Worm (Caenorhabditis elegans): ENCODE results near the gene nhr-54.

Gene nhr-54

ce11 chrV:16536701-16537100 is 31.0 kb upstream of the nhr-54 start, which contains the start of gene Y32B12B.1:
Gene Y32B12B.1, plus strand, starts transcription at chrV:16537001.
- no peak for TF ChIP-seq C08G9.2 (tag; optimal IDR thresholded peaks at IDR 0.05)
- no peak for TF ChIP-seq ets-4 (tag; optimal IDR thresholded peaks at IDR 0.05)
- no peak for TF ChIP-seq hlh-8 (tag; optimal IDR thresholded peaks at IDR 0.05)
- no peak for TF ChIP-seq T23F11.4 (GFP tag; optimal IDR thresholded peaks at IDR 0.05)
- no peak for TF ChIP-seq npax-4 (tag; optimal IDR thresholded peaks at IDR 0.05)
- no peak for TF ChIP-seq ceh-45 (GFP tag; IDR thresholded peaks at IDR 0.05)
- TF ChIP-seq unc-42 (tag; optimal IDR thresholded peaks at IDR 0.05), result no peak
- no peak for TF ChIP-seq dmd-4 (tag; optimal IDR thresholded peaks at IDR 0.05; ENCODE audit: borderline replicate concordance)
- no peak for TF ChIP-seq sox-4 (tag; optimal IDR thresholded peaks at IDR 0.05)
- TF ChIP-seq ceh-34 (tag; optimal IDR thresholded peaks at IDR 0.05), result no peak
- no peak for TF ChIP-seq hlh-15 (tag; optimal IDR thresholded peaks at IDR 0.05)

ce11 chrV:16535172-16535571 is 29.4 kb upstream of the nhr-54 start, which contains the start of gene Y32B12B.8:
Gene Y32B12B.8, plus strand, starts transcription at chrV:16535472.
- TF ChIP-seq ceh-45 (GFP tag; IDR thresholded peaks at IDR 0.05), result no peak
- no peak for TF ChIP-seq ceh-19 (GFP tag; optimal IDR thresholded peaks at IDR 0.05)
- no peak for TF ChIP-seq ahr-1 (tag; optimal IDR thresholded peaks at IDR 0.05)
- no peak for TF ChIP-seq ceh-9 (tag; optimal IDR thresholded peaks at IDR 0.05)
- no peak for TF ChIP-seq K09A11.1 (tag; optimal IDR thresholded peaks at IDR 0.05; ENCODE audit: insufficient read depth)
- TF ChIP-seq madf-2 (tag; optimal IDR thresholded peaks at IDR 0.05), result no peak

ce11 chrV:16534000-16534399 is 28.3 kb upstream of the nhr-54 start, which contains the start of gene cpr-2:
Gene cpr-2, minus strand, starts transcription at chrV:16534100.
- no peak for TF ChIP-seq T23F11.4 (GFP tag; optimal IDR thresholded peaks at IDR 0.05)
- no peak for TF ChIP-seq unc-55 (GFP tag; optimal IDR thresholded peaks at IDR 0.05)
- TF ChIP-seq pqm-1 (tag; optimal IDR thresholded peaks at IDR 0.05), result no peak
- TF ChIP-seq fkh-6 (tag; optimal IDR thresholded peaks at IDR 0.05), result no peak
- no peak for TF ChIP-seq syd-9 (tag; optimal IDR thresholded peaks at IDR 0.05)
- TF ChIP-seq sdc-2 (tag; optimal IDR thresholded peaks at IDR 0.05), result no peak
- no peak for TF ChIP-seq pax-1 (tag; optimal IDR thresholded peaks at IDR 0.05)
- TF ChIP-seq fkh-10 (GFP tag; optimal IDR thresholded peaks at IDR 0.05), result no peak
- TF ChIP-seq ceh-9 (tag; optimal IDR thresholded peaks at IDR 0.05), result no peak
- TF ChIP-seq zip-5 (tag; optimal IDR thresholded peaks at IDR 0.05), result no peak
- TF ChIP-seq dve-1 (tag; optimal IDR thresholded peaks at IDR 0.05), result no peak
- TF ChIP-seq ceh-19 (GFP tag; optimal IDR thresholded peaks at IDR 0.05), result no peak
- TF ChIP-seq hlh-6 (tag; optimal IDR thresholded peaks at IDR 0.05), result no peak
- TF ChIP-seq C08G9.2 (tag; optimal IDR thresholded peaks at IDR 0.05), result no peak
- no peak for TF ChIP-seq dmd-4 (tag; optimal IDR thresholded peaks at IDR 0.05; ENCODE audit: borderline replicate concordance)
- no peak for TF ChIP-seq ceh-2 (tag; optimal IDR thresholded peaks at IDR 0.05)
- no peak for TF ChIP-seq ref-2 (tag; optimal IDR thresholded peaks at IDR 0.05)

ce11 chrV:16527796-16528195 is 22.1 kb upstream of the nhr-54 start, which contains the start of gene F36D3.16:
Gene F36D3.16, plus strand, starts transcription at chrV:16528096.
- TF ChIP-seq ttx-3 (tag; optimal IDR thresholded peaks at IDR 0.05) (no peak), npax-4 (tag; optimal IDR thresholded peaks at IDR 0.05) (no peak)

ce11 chrV:16526858-16527257 is 21.1 kb upstream of the nhr-54 start, which contains the start of gene F36D3.8:
Gene F36D3.8, plus strand, starts transcription at chrV:16527158.
- TF ChIP-seq fkh-6 (tag; optimal IDR thresholded peaks at IDR 0.05) (no peak), ceh-34 (tag; optimal IDR thresholded peaks at IDR 0.05) (no peak), ceh-22 (tag; optimal IDR thresholded peaks at IDR 0.05) (no peak), sdc-2 (tag; optimal IDR thresholded peaks at IDR 0.05) (no peak), ttx-3 (tag; optimal IDR thresholded peaks at IDR 0.05) (no peak), unc-86 (tag; optimal IDR thresholded peaks at IDR 0.05) (no peak), Y22D7AL.16 (tag; optimal IDR thresholded peaks at IDR 0.05) (no peak), ets-4 (tag; optimal IDR thresholded peaks at IDR 0.05) (no peak), unc-3 (GFP tag; conservative IDR thresholded peaks at IDR 0.05) (no peak), unc-3 (tag; optimal IDR thresholded peaks at IDR 0.05) (no peak), ceh-6 (GFP tag; optimal IDR thresholded peaks at IDR 0.05) (no peak), ceh-31 (tag; optimal IDR thresholded peaks at IDR 0.05) (no peak), ceh-2 (tag; optimal IDR thresholded peaks at IDR 0.05) (no peak), madf-2 (tag; optimal IDR thresholded peaks at IDR 0.05) (no peak), K02D7.2 (tag; optimal IDR thresholded peaks at IDR 0.05) (no peak), nhr-11 (tag; optimal IDR thresholded peaks at IDR 0.05) (no peak), tbx-7 (tag; optimal IDR thresholded peaks at IDR 0.05) (no peak)

Data from whole organism, late embryonic.